Fruit fly (Drosophila melanogaster) whole organism, prepupa: ENCODE data around the gene CG13064.

Experiments used
- CG11294 ChIP-seq: fragments of 200-800 bp; sonication (Bioruptor generic); IDR thresholded peaks from 2 replicates; pipeline ENCODE4 v1.3.6; 2022; ENCODE audit warnings: missing biosample characterization, missing genetic modification characterization
- CG11762 ChIP-seq: fragments of 200-800 bp; sonication (Bioruptor generic); optimal IDR thresholded peaks from 3 replicates; lab custom pipeline; 2016; ENCODE audit warnings: missing biosample characterization, missing genetic modification characterization; ENCODE audit not compliant: insufficient read depth
- CG6163 ChIP-seq: fragments of 200-800 bp; sonication (Bioruptor generic); IDR thresholded peaks from 3 replicates; pipeline ENCODE4 v1.3.6; 2022; ENCODE audit warnings: missing biosample characterization, missing genetic modification characterization
- CG6854 ChIP-seq: fragments of 200-800 bp; sonication (Bioruptor generic); optimal IDR thresholded peaks from 2 replicates; lab custom pipeline; 2017; ENCODE audit warnings: missing biosample characterization, mild to moderate bottlenecking, missing genetic modification characterization
- CG9139 ChIP-seq: fragments of 200-800 bp; sonication (Bioruptor generic); optimal IDR thresholded peaks from 3 replicates; lab custom pipeline; 2017; ENCODE audit warnings: missing biosample characterization, mild to moderate bottlenecking, missing genetic modification characterization
- Eip78C ChIP-seq: fragments of 200-800 bp; sonication (Bioruptor generic); peaks from one replicate; lab custom pipeline; 2016; ENCODE audit warnings: missing biosample characterization, missing genetic modification characterization
- Ets21C ChIP-seq: fragments of 200-800 bp; sonication (Bioruptor generic); optimal IDR thresholded peaks from 3 replicates; lab custom pipeline; 2016; ENCODE audit warnings: missing biosample characterization, missing genetic modification characterization
- Gug ChIP-seq: fragments of 200-800 bp; sonication (Bioruptor generic); IDR thresholded peaks from 2 replicates; pipeline ENCODE4 v1.3.6; 2022; ENCODE audit warnings: missing biosample characterization, missing genetic modification characterization
- acj6 ChIP-seq: fragments of 200-800 bp; sonication (Bioruptor generic); optimal IDR thresholded peaks from 3 replicates; lab custom pipeline; 2016; ENCODE audit warnings: missing biosample characterization, missing genetic modification characterization
- dac ChIP-seq: fragments of 200-800 bp; sonication (Bioruptor generic); optimal IDR thresholded peaks from 2 replicates; lab custom pipeline; 2017; ENCODE audit warnings: missing biosample characterization, mild to moderate bottlenecking, missing genetic modification characterization
- eg ChIP-seq: fragments of 200-800 bp; sonication (Bioruptor generic); IDR thresholded peaks from 3 replicates; pipeline ENCODE4 v1.3.6; 2022; ENCODE audit warnings: missing biosample characterization, missing genetic modification characterization
- fd59A ChIP-seq: fragments of 200-800 bp; sonication (Bioruptor generic); optimal IDR thresholded peaks from 2 replicates; lab custom pipeline; 2017; ENCODE audit warnings: missing biosample characterization, mild to moderate bottlenecking, missing genetic modification characterization, missing genetic modification reagents
- lz ChIP-seq: fragments of 200-800 bp; sonication (Bioruptor generic); optimal IDR thresholded peaks from 3 replicates; lab custom pipeline; 2016; ENCODE audit warnings: missing biosample characterization, missing genetic modification characterization
- net ChIP-seq: fragments of 200-800 bp; sonication (Bioruptor generic); optimal IDR thresholded peaks from 3 replicates; lab custom pipeline; 2016; ENCODE audit warnings: missing biosample characterization, missing genetic modification characterization

- TF ChIP-seq dac (GFP tag; lab: Kevin White, UChicago) (no peak), fd59A (GFP tag; lab: Kevin White, UChicago) (no peak), Eip78C (GFP tag; lab: Kevin White, UChicago) (no peak), CG9139 (GFP tag; lab: Kevin White, UChicago) (no peak), CG6854 (GFP tag; lab: Kevin White, UChicago) (no peak), lz (no peak), Gug (GFP tag; lab: Robert Waterston, UW) (no peak), CG11762 (GFP tag; lab: Kevin White, UChicago) (no peak), acj6 (GFP tag; lab: Kevin White, UChicago) (no peak), CG11294 (GFP tag; lab: Robert Waterston, UW) (no peak), net (GFP tag; lab: Kevin White, UChicago) (no peak), CG6163 (GFP tag; lab: Robert Waterston, UW) (no peak), Ets21C (GFP tag; lab: Kevin White, UChicago) (no peak), eg (no peak)
Observed at dm6 chr3L:16290850-16291249, 10.6 kb downstream of the CG13064 start, which contains the start of gene CG13045.
